Worm (Caenorhabditis elegans): Measurements from ENCODE around the gene R09E10.5.

ce11 chrIV:10337286-10337685, 35.2 kb upstream of the R09E10.5 start:
- TF ChIP-seq ztf-23 (GFP tag; IDR thresholded peaks at IDR 0.05) (no peak), ref-1 (GFP tag; conservative IDR thresholded peaks at IDR 0.05) (no peak), tab-1 (GFP tag; IDR thresholded peaks at IDR 0.05) (no peak), klf-2 (GFP tag; conservative IDR thresholded peaks at IDR 0.05) (no peak)
